Fruit fly (Drosophila melanogaster) whole organism, embryonic: ENCODE measurements around the gene CG8173.

Experiments used
- Bteb2 ChIP-seq: fragments of 200-800 bp; sonication (Bioruptor generic); optimal IDR thresholded peaks from 2 replicates; lab custom pipeline; 2016; ENCODE audit warnings: missing biosample characterization, missing genetic modification characterization
- C15 ChIP-seq: fragments of 200-800 bp; sonication (Bioruptor generic); IDR thresholded peaks from 3 replicates; pipeline ENCODE4 v1.3.6; 2022; ENCODE audit warnings: missing biosample characterization, missing genetic modification characterization
- CG10274 ChIP-seq: fragments of 200-800 bp; sonication (Bioruptor generic); optimal IDR thresholded peaks from 3 replicates; lab custom pipeline; 2017; ENCODE audit warnings: missing biosample characterization, mild to moderate bottlenecking, missing genetic modification characterization
- CG10565 ChIP-seq: fragments of 200-800 bp; sonication (Bioruptor generic); optimal IDR thresholded peaks from 3 replicates; lab custom pipeline; 2016; ENCODE audit warnings: missing biosample characterization, mild to moderate bottlenecking, missing genetic modification characterization
- CG13123 ChIP-seq: fragments of 200-800 bp; sonication (Bioruptor generic); optimal IDR thresholded peaks from 2 replicates; lab custom pipeline; 2016; ENCODE audit warnings: missing biosample characterization, missing genetic modification characterization
- CG14710 ChIP-seq: fragments of 200-800 bp; sonication (Bioruptor generic); optimal IDR thresholded peaks from 3 replicates; lab custom pipeline; 2019; ENCODE audit warnings: missing biosample characterization, mild to moderate bottlenecking, missing genetic modification characterization, moderate library complexity
- CG14860 ChIP-seq: fragments of 200-800 bp; sonication (Bioruptor generic); IDR thresholded peaks from 3 replicates; pipeline ENCODE4 v1.3.6; 2022; ENCODE audit warnings: missing biosample characterization, missing genetic modification characterization; ENCODE audit not compliant: partially characterized antibody
- CG17568 ChIP-seq: fragments of 200-800 bp; sonication (Bioruptor generic); optimal IDR thresholded peaks from 2 replicates; lab custom pipeline; 2018; ENCODE audit warnings: missing biosample characterization, mild to moderate bottlenecking, missing genetic modification characterization, moderate library complexity
- CG17829 ChIP-seq: fragments of 200-800 bp; optimal IDR thresholded peaks from 2 replicates; lab custom pipeline; 2019; ENCODE audit warnings: missing biosample characterization, mild to moderate bottlenecking, missing genetic modification characterization, moderate library complexity
- CG18011 ChIP-seq: fragments of 200-800 bp; sonication (Bioruptor generic); optimal IDR thresholded peaks from 2 replicates; lab custom pipeline; 2017; ENCODE audit warnings: missing biosample characterization, missing genetic modification characterization, mild to moderate bottlenecking, moderate library complexity, missing genotype
- CG1832 ChIP-seq: fragments of 200-800 bp; sonication (Bioruptor generic); optimal IDR thresholded peaks from 2 replicates; lab custom pipeline; 2017; ENCODE audit warnings: missing biosample characterization, mild to moderate bottlenecking, missing genetic modification characterization, inconsistent platforms
- CG18619 ChIP-seq: fragments of 200-800 bp; sonication (Bioruptor generic); optimal IDR thresholded peaks from 3 replicates; lab custom pipeline; 2017; ENCODE audit warnings: missing biosample characterization, mild to moderate bottlenecking, missing genetic modification characterization
- CG31388 ChIP-seq: fragments of 200-800 bp; sonication (Bioruptor generic); optimal IDR thresholded peaks from 2 replicates; lab custom pipeline; 2016; ENCODE audit warnings: missing biosample characterization, missing genetic modification characterization
- CG31441 ChIP-seq: fragments of 200-800 bp; sonication (Bioruptor generic); IDR thresholded peaks from 2 replicates; pipeline ENCODE4 v1.3.6; 2022; ENCODE audit warnings: missing biosample characterization, missing genetic modification characterization
- CG3407 ChIP-seq: fragments of 200-800 bp; sonication (Bioruptor generic); optimal IDR thresholded peaks from 2 replicates; lab custom pipeline; 2018; ENCODE audit warnings: missing biosample characterization, mild to moderate bottlenecking, missing genetic modification characterization
- CG34422 ChIP-seq: fragments of 200-800 bp; sonication (Bioruptor generic); IDR thresholded peaks from 3 replicates; pipeline ENCODE4 v1.3.6; 2022; ENCODE audit warnings: missing biosample characterization, missing genetic modification characterization
- CG3847 ChIP-seq: fragments of 200-800 bp; sonication (Bioruptor generic); IDR thresholded peaks from 2 replicates; pipeline ENCODE4 v1.3.6; 2022; ENCODE audit warnings: missing biosample characterization, missing genetic modification characterization
- CG6765 ChIP-seq: fragments of 200-800 bp; sonication (Bioruptor generic); optimal IDR thresholded peaks from 3 replicates; lab custom pipeline; 2017; ENCODE audit warnings: missing biosample characterization, mild to moderate bottlenecking, missing genetic modification characterization
- CG8089 ChIP-seq: fragments of 200-800 bp; sonication (Bioruptor generic); optimal IDR thresholded peaks from 3 replicates; lab custom pipeline; 2016; ENCODE audit warnings: missing biosample characterization, missing genetic modification characterization
- Dad ChIP-seq: fragments of 200-800 bp; sonication (Bioruptor generic); optimal IDR thresholded peaks from 3 replicates; lab custom pipeline; 2016; ENCODE audit warnings: missing biosample characterization, missing genetic modification characterization
- Dip3 ChIP-seq: fragments of 200-800 bp; sonication (Bioruptor generic); optimal IDR thresholded peaks from 3 replicates; lab custom pipeline; 2016; ENCODE audit warnings: missing biosample characterization, missing genetic modification characterization
- Doc3 ChIP-seq: fragments of 200-800 bp; sonication (Bioruptor generic); IDR thresholded peaks from 3 replicates; pipeline ENCODE4 v1.3.6; 2022; ENCODE audit warnings: missing biosample characterization, missing genetic modification characterization; ENCODE audit not compliant: partially characterized antibody
- E2f2 ChIP-seq: fragments of 200-800 bp; sonication (Bioruptor generic); IDR thresholded peaks from 2 replicates; pipeline ENCODE4 v1.3.6; 2022; ENCODE audit warnings: missing biosample characterization, missing genetic modification characterization
- GATAe ChIP-seq: fragments of 200-800 bp; sonication (Bioruptor generic); conservative IDR thresholded peaks from 2 replicates; pipeline ENCODE4 v1.3.6; 2022; ENCODE audit warnings: missing biosample characterization, missing genetic modification characterization
- Hmx ChIP-seq: fragments of 200-800 bp; sonication (Bioruptor generic); optimal IDR thresholded peaks from 2 replicates; lab custom pipeline; 2016; ENCODE audit warnings: missing biosample characterization, missing genetic modification characterization
- Hr78 ChIP-seq, 2 experiments: fragments of 200-800 bp in 1 of 2; fragments of >200 bp in 1 of 2; sonication (Bioruptor generic) in 1 of 2; optimal IDR thresholded peaks; 2 replicates each; lab custom pipeline; 2017 to 2019; ENCODE audit warnings: missing biosample characterization in 2 of 2, missing genetic modification characterization in 2 of 2, mild to moderate bottlenecking in 1 of 2, moderate library complexity in 1 of 2
- MESR4 ChIP-seq: fragments of 200-800 bp; sonication (Bioruptor generic); optimal IDR thresholded peaks from 2 replicates; lab custom pipeline; 2018; ENCODE audit warnings: missing biosample characterization, mild to moderate bottlenecking, missing genetic modification characterization, moderate library complexity
- Nf-YA ChIP-seq: fragments of 200-800 bp; sonication (Bioruptor generic); IDR thresholded peaks from 2 replicates; pipeline ENCODE4 v1.3.6; 2022; ENCODE audit warnings: missing biosample characterization, missing genetic modification characterization
- Optix ChIP-seq: fragments of 200-800 bp; sonication (Bioruptor generic); IDR thresholded peaks from 3 replicates; pipeline ENCODE4 v1.3.6; 2022; ENCODE audit warnings: missing biosample characterization, missing genetic modification characterization
- Poxn ChIP-seq: fragments of 200-800 bp; sonication (Bioruptor generic); IDR thresholded peaks from 2 replicates; pipeline ENCODE4 v1.3.6; 2022; ENCODE audit warnings: missing biosample characterization, missing genetic modification characterization
- Ravus ChIP-seq: fragments of 200-800 bp; sonication (Bioruptor generic); IDR thresholded peaks from 2 replicates; pipeline ENCODE4 v1.3.6; 2022; ENCODE audit warnings: missing biosample characterization, missing genetic modification characterization
- Sry-δ ChIP-seq: fragments of 200-800 bp; sonication (Bioruptor generic); optimal IDR thresholded peaks from 2 replicates; lab custom pipeline; 2016; ENCODE audit warnings: missing biosample characterization, missing genetic modification characterization
- ara ChIP-seq: fragments of 200-800 bp; sonication (Bioruptor generic); IDR thresholded peaks from 2 replicates; pipeline ENCODE4 v1.3.6; 2022; ENCODE audit warnings: missing biosample characterization, missing genetic modification characterization
- bigmax ChIP-seq: fragments of 200-800 bp; sonication (Bioruptor generic); optimal IDR thresholded peaks from 2 replicates; lab custom pipeline; 2018; ENCODE audit warnings: missing biosample characterization, mild to moderate bottlenecking, missing genetic modification characterization
- cad ChIP-seq: fragments of >200 bp; optimal IDR thresholded peaks from 2 replicates; lab custom pipeline; 2017; ENCODE audit warnings: missing biosample characterization, missing genetic modification characterization
- ci ChIP-seq: fragments of 200-800 bp; sonication (Bioruptor generic); IDR thresholded peaks from 3 replicates; pipeline ENCODE4 v1.3.6; 2022; ENCODE audit warnings: missing biosample characterization, missing genetic modification characterization
- exex ChIP-seq: fragments of 200-800 bp; sonication (Bioruptor generic); optimal IDR thresholded peaks from 4 replicates; lab custom pipeline; 2018; ENCODE audit warnings: missing biosample characterization, mild to moderate bottlenecking, missing genetic modification characterization, moderate library complexity
- gro ChIP-seq: fragments of 200-800 bp; sonication (Bioruptor generic); optimal IDR thresholded peaks from 2 replicates; lab custom pipeline; 2016; ENCODE audit warnings: missing biosample characterization, missing genetic modification characterization
- gsb ChIP-seq: fragments of 200-800 bp; sonication (Bioruptor generic); IDR thresholded peaks from 2 replicates; pipeline ENCODE4 v1.3.6; 2022; ENCODE audit warnings: missing biosample characterization, missing genetic modification characterization
- gt ChIP-seq: fragments of 200-800 bp; sonication (Bioruptor generic); IDR thresholded peaks from 2 replicates; pipeline ENCODE4 v1.3.6; 2022; ENCODE audit warnings: missing biosample characterization, missing genetic modification characterization
- nom ChIP-seq: fragments of 200-800 bp; sonication (Bioruptor generic); optimal IDR thresholded peaks from 2 replicates; lab custom pipeline; 2017; ENCODE audit warnings: missing biosample characterization, missing genetic modification characterization, mild to moderate bottlenecking, moderate library complexity, missing genetic modification reagents
- odd ChIP-seq: fragments of 200-800 bp; sonication (Bioruptor generic); optimal IDR thresholded peaks from 2 replicates; lab custom pipeline; 2017; ENCODE audit warnings: missing biosample characterization, mild to moderate bottlenecking, missing genetic modification characterization
- otp ChIP-seq: fragments of 200-800 bp; sonication (Bioruptor generic); IDR thresholded peaks from 3 replicates; pipeline ENCODE4, ENCODE4 v1.3.6; 2022; ENCODE audit warnings: missing biosample characterization, missing genetic modification characterization
- pan ChIP-seq, 4 experiments: fragments of >200 bp in 3 of 4; fragments of 200-800 bp in 1 of 4; sonication (Bioruptor generic) in 1 of 4; optimal IDR thresholded peaks in 3 of 4; IDR thresholded peaks in 1 of 4; 2 replicates each; pipeline versions ENCODE4 v1.3.6 to Lab custom; 2017 to 2022; ENCODE audit warnings: missing biosample characterization in 2 of 4, missing genetic modification characterization in 2 of 4, mixed read lengths in 1 of 4
- peb ChIP-seq: fragments of 200-800 bp; sonication (Bioruptor generic); IDR thresholded peaks from 2 replicates; pipeline ENCODE4 v1.3.6; 2022; ENCODE audit warnings: missing biosample characterization, missing genetic modification characterization
- psq ChIP-seq: fragments of 200-800 bp; sonication (Bioruptor generic); optimal IDR thresholded peaks from 2 replicates; lab custom pipeline; 2017; ENCODE audit warnings: missing biosample characterization, missing genetic modification characterization
- so ChIP-seq: fragments of 200-800 bp; sonication (Bioruptor generic); IDR thresholded peaks from 3 replicates; pipeline ENCODE4 v1.3.6; 2022; ENCODE audit warnings: missing biosample characterization, missing genetic modification characterization
- ssp ChIP-seq: fragments of 200-800 bp; sonication (Bioruptor generic); IDR thresholded peaks from 2 replicates; pipeline ENCODE4 v1.3.6; 2022; ENCODE audit warnings: missing biosample characterization, missing genetic modification characterization
- tna ChIP-seq: fragments of 200-800 bp; sonication (Bioruptor generic); IDR thresholded peaks from 2 replicates; pipeline ENCODE4 v1.3.6; 2022; ENCODE audit warnings: missing biosample characterization, missing genetic modification characterization; ENCODE audit not compliant: partially characterized antibody
- toy ChIP-seq: fragments of 200-800 bp; sonication (Bioruptor generic); IDR thresholded peaks from 2 replicates; pipeline ENCODE4 v1.3.6; 2022; ENCODE audit warnings: missing biosample characterization, missing genetic modification characterization
- wdn ChIP-seq: fragments of 200-800 bp; sonication (Bioruptor generic); IDR thresholded peaks from 2 replicates; pipeline ENCODE4 v1.3.6; 2022; ENCODE audit warnings: missing biosample characterization, missing genetic modification characterization

The CG8173 gene

DNA sequence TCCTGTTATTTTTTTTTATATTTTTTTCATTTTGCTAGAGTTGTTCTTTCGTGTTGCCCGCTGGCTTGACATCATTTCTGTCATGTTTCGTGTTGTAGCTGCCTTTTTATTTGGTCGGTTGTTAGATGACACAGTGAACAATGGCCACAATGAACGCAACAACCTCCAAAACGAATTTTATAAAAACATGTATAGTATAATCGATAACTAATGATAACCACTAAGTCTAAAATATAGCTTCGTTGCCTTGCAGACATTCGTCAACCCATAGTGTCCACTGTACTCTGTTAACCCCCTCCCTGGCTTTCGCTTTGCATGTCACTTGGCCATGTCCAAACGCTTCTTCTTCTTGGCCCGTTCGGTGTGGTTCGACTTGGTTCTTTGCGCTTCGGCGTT, 4.3 kb upstream of the CG8173 start (continued):
- TF ChIP-seq wdn (GFP tag; lab: Robert Waterston, UW) (peak; percentile 45; the same call in 1 of the 2 replicates), CG34422 (GFP tag; lab: Robert Waterston, UW) (peak; percentile 84), peb (peak; percentile 74), CG3847 (GFP tag; lab: Robert Waterston, UW) (peak; percentile 57), CG18011 (no peak), CG14710 (tag; lab: Kevin White, UChicago) (peak; percentile 52), CG31388 (GFP tag; lab: Kevin White, UChicago) (peak; percentile 40), otp (GFP tag; lab: Robert Waterston, UW) (peak; percentile 86), Poxn (GFP tag; lab: Robert Waterston, UW) (no peak), bigmax (GFP tag; lab: Kevin White, UChicago) (no peak), Nf-YA (GFP tag; lab: Robert Waterston, UW) (peak; percentile 78), Bteb2 (peak; percentile 37), toy (GFP tag; lab: Robert Waterston, UW) (peak; percentile 57; the same call in 1 of the 2 replicates), gsb (GFP tag; lab: Robert Waterston, UW) (peak; percentile 66), exex (tag; lab: Kevin White, UChicago) (no peak), Hr78 (GFP tag; optimal IDR thresholded peaks at IDR 0.05; lab: Kevin White, UChicago) (no peak), C15 (peak; percentile 41; the same call in 1 of the 3 replicates), Optix (GFP tag; lab: Robert Waterston, UW) (peak; percentile 81), CG31441 (GFP tag; lab: Robert Waterston, UW) (peak; percentile 64; the same call in 1 of the 2 replicates), ara (peak; percentile 82), Hmx (GFP tag; lab: Kevin White, UChicago) (no peak), Dad (GFP tag; lab: Kevin White, UChicago) (peak; percentile 53), odd (GFP tag; lab: Kevin White, UChicago) (no peak), CG3407 (peak; percentile 49), so (GFP tag; lab: Robert Waterston, UW) (peak; percentile 60), CG17568 (GFP tag; lab: Kevin White, UChicago) (no peak), ssp (GFP tag; lab: Robert Waterston, UW) (peak; percentile 73), CG17829 (tag; lab: Kevin White, UChicago) (peak; percentile 46), CG1832 (GFP tag; lab: Kevin White, UChicago) (no peak), Sry-δ (peak; percentile 44), CG6765 (no peak), nom (GFP tag; lab: Kevin White, UChicago) (no peak), E2f2 (GFP tag; lab: Robert Waterston, UW) (peak; percentile 51; the same call in 1 of the 2 replicates), gro (GFP tag; lab: Kevin White, UChicago) (peak; percentile 71), GATAe (GFP tag; lab: Robert Waterston, UW) (no peak), MESR4 (no peak), psq (no peak), Doc3 (no peak), CG10274 (GFP tag; lab: Kevin White, UChicago) (no peak), CG13123 (GFP tag; lab: Kevin White, UChicago) (no peak), Dip3 (GFP tag; lab: Kevin White, UChicago) (peak; percentile 76), Ravus (GFP tag; lab: Robert Waterston, UW) (peak; percentile 58), ci (GFP tag; lab: Robert Waterston, UW) (peak; percentile 88), CG18619 (GFP tag; lab: Kevin White, UChicago) (peak; percentile 29), gt (GFP tag; lab: Robert Waterston, UW) (peak; percentile 49; the same call in 1 of the 2 replicates), cad (GFP tag; lab: Kevin White, UChicago) (no peak), tna (no peak), CG14860 (no peak), pan (optimal IDR thresholded peaks at IDR 0.05; lab: Kevin White, UChicago) (no peak), pan (GFP tag; optimal IDR thresholded peaks at IDR 0.05 in 1 of 2, IDR thresholded peaks at IDR 0.05 in 1 of 2) (peak in 1 of 2 experiments; percentile 81), CG8089 (GFP tag; lab: Kevin White, UChicago) (peak; percentile 64), CG10565 (GFP tag; lab: Kevin White, UChicago) (no peak)
